Worm (Caenorhabditis elegans) whole organism, young adult: ENCODE results near the gene fbxa-218.

Source experiments
- C06A6.2 ChIP-seq: fragments of 200-800 bp; sonication (Bioruptor generic); conservative IDR thresholded peaks from 2 replicates; pipeline ENCODE4 v1.3.6; 2022; ENCODE audit warnings: missing genetic modification characterization, missing compliant biosample characterization
- F10E7.11 ChIP-seq: sonication (generic microtip); optimal IDR thresholded peaks from 2 replicates; lab custom pipeline; 2017; ENCODE audit warnings: mild to moderate bottlenecking, missing genetic modification characterization, moderate library complexity, missing compliant biosample characterization
- F33H1.4 ChIP-seq: fragments of 200-800 bp; sonication (Bioruptor generic); IDR thresholded peaks from 2 replicates; pipeline ENCODE4 v1.3.6; 2022; ENCODE audit warnings: missing genetic modification reagents, missing genetic modification characterization, missing compliant biosample characterization
- K12H6.12 ChIP-seq: fragments of 200-800 bp; sonication (Bioruptor generic); optimal IDR thresholded peaks from 2 replicates; lab custom pipeline; 2018; ENCODE audit warnings: mild to moderate bottlenecking, missing genetic modification characterization, missing compliant biosample characterization
- T07F8.4 ChIP-seq: sonication (generic microtip); optimal IDR thresholded peaks from 2 replicates; lab custom pipeline; 2016; ENCODE audit warnings: mild to moderate bottlenecking, missing genetic modification characterization, moderate library complexity, missing compliant biosample characterization
- hmg-20 ChIP-seq: fragments of 200-800 bp; sonication (Bioruptor generic); IDR thresholded peaks from 2 replicates; pipeline ENCODE4 v1.3.6; 2022; ENCODE audit warnings: missing genetic modification reagents, missing genetic modification characterization, missing compliant biosample characterization
- hsf-1 ChIP-seq: fragments of 200-800 bp; sonication (Bioruptor generic); IDR thresholded peaks from 2 replicates; pipeline ENCODE4 v1.3.6; 2022; ENCODE audit warnings: missing genetic modification reagents, missing genetic modification characterization, missing compliant biosample characterization
- madf-8 ChIP-seq: fragments of 200-800 bp; sonication (Bioruptor generic); conservative IDR thresholded peaks from 2 replicates; pipeline ENCODE4 v1.3.6; 2022; ENCODE audit warnings: missing genetic modification reagents, missing genetic modification characterization, missing compliant biosample characterization
- nfya-1 ChIP-seq: sonication (generic microtip); optimal IDR thresholded peaks from 2 replicates; lab custom pipeline; 2017; ENCODE audit warnings: antibody characterized with exemption, missing compliant biosample characterization, missing genetic modification characterization, borderline replicate concordance; ENCODE audit not compliant: insufficient read depth
- pha-4 ChIP-seq: fragments of 150-350 bp; sonication (generic microtip); optimal IDR thresholded peaks from 2 replicates; lab custom pipeline; 2014; ENCODE audit warnings: missing biosample characterization, missing genetic modification reagents, missing genetic modification characterization
- rcor-1 ChIP-seq: fragments of 200-800 bp; sonication (Bioruptor generic); IDR thresholded peaks from 2 replicates; pipeline ENCODE4 v1.3.6; 2022; ENCODE audit warnings: missing genetic modification reagents, missing genetic modification characterization, missing compliant biosample characterization
- unc-130 ChIP-seq: sonication (generic microtip); optimal IDR thresholded peaks from 2 replicates; lab custom pipeline; 2016; ENCODE audit warnings: missing genetic modification reagents, missing genetic modification characterization, missing compliant biosample characterization

ce11 chrIII:12426558-12426957 is 9.8 kb upstream of the fbxa-218 start, which contains the start of gene pie-1:
- TF ChIP-seq T07F8.4 (tag; lab: Kevin White, UChicago) (no peak), madf-8 (GFP tag; lab: Robert Waterston, UW) (peak; percentile 78), F10E7.11 (tag; lab: Kevin White, UChicago) (no peak), hsf-1 (peak; percentile 65; the same call in 1 of the 2 replicates), F33H1.4 (GFP tag; lab: Robert Waterston, UW) (peak; percentile 92), unc-130 (GFP tag; lab: Kevin White, UChicago) (no peak), pha-4 (tag; lab: Kevin White, UChicago) (no peak), C06A6.2 (GFP tag; lab: Robert Waterston, UW) (no peak), hmg-20 (GFP tag; lab: Robert Waterston, UW) (no peak), nfya-1 (tag; lab: Kevin White, UChicago) (no peak), K12H6.12 (tag; lab: Kevin White, UChicago) (no peak), rcor-1 (GFP tag; lab: Robert Waterston, UW) (no peak)
